Worm (Caenorhabditis elegans) whole organism, L3 larva: Measurements from ENCODE around the gene blos-7.

Experiments used
- aly-2 ChIP-seq: fragments of 150-350 bp; optimal IDR thresholded peaks from 2 replicates; lab custom pipeline; 2014; ENCODE audit warnings: missing biosample characterization, missing genetic modification characterization
- ceh-82 ChIP-seq: fragments of 150-350 bp; optimal IDR thresholded peaks from 2 replicates; lab custom pipeline; 2014; ENCODE audit warnings: missing biosample characterization, missing genetic modification characterization
- elt-3 ChIP-seq, 3 experiments: fragments of 150-350 bp in 1 of 3; sonication (generic microtip) in 2 of 3; optimal IDR thresholded peaks; 2 replicates in 2 of 3; 4 replicates in 1 of 3; lab custom pipeline; 2014 to 2017; ENCODE audit warnings: missing biosample characterization in 3 of 3, missing genetic modification characterization in 3 of 3
- fkh-10 ChIP-seq: sonication (generic microtip); optimal IDR thresholded peaks from 2 replicates; lab custom pipeline; 2017; ENCODE audit warnings: missing biosample characterization, missing genetic modification reagents, missing genetic modification characterization
- fkh-2 ChIP-seq: fragments of 150-350 bp; optimal IDR thresholded peaks from 2 replicates; lab custom pipeline; 2014; ENCODE audit warnings: missing biosample characterization, missing genetic modification reagents, missing genetic modification characterization
- nhr-237 ChIP-seq: fragments of 150-350 bp; optimal IDR thresholded peaks from 2 replicates; lab custom pipeline; 2014; ENCODE audit warnings: missing biosample characterization, missing genetic modification characterization
- nhr-25 ChIP-seq: sonication (generic microtip); optimal IDR thresholded peaks from 2 replicates; lab custom pipeline; 2017; ENCODE audit warnings: missing biosample characterization, missing genetic modification characterization
- nhr-77 ChIP-seq: fragments of 150-350 bp; optimal IDR thresholded peaks from 2 replicates; lab custom pipeline; 2014; ENCODE audit warnings: missing biosample characterization, missing genetic modification characterization
- snpc-4 ChIP-seq: fragments of 150-350 bp; optimal IDR thresholded peaks from 2 replicates; lab custom pipeline; 2014; ENCODE audit warnings: missing biosample characterization, missing genetic modification characterization
- unc-62 ChIP-seq: fragments of 150-350 bp; sonication (generic microtip); optimal IDR thresholded peaks from 4 replicates; lab custom pipeline; 2014; ENCODE audit warnings: missing biosample characterization, missing genetic modification reagents, missing genetic modification characterization
- zag-1 ChIP-seq: fragments of 150-350 bp; optimal IDR thresholded peaks from 2 replicates; lab custom pipeline; 2014; ENCODE audit warnings: missing biosample characterization, missing genetic modification characterization

- TF ChIP-seq nhr-237 (tag; lab: Kevin White, UChicago) (no peak), ceh-82 (tag; lab: Kevin White, UChicago) (no peak), fkh-10 (GFP tag; lab: Kevin White, UChicago) (no peak), fkh-2 (tag; lab: Kevin White, UChicago) (no peak), unc-62 (GFP tag; lab: Kevin White, UChicago) (no peak), snpc-4 (no peak), zag-1 (tag; lab: Kevin White, UChicago) (no peak), nhr-77 (tag; lab: Kevin White, UChicago) (no peak), aly-2 (tag; lab: Kevin White, UChicago) (no peak), nhr-25 (no peak), elt-3 (tag; optimal IDR thresholded peaks at IDR 0.05; lab: Kevin White, UChicago) (no peak)
Measured at ce11 chrIV:3578155-3578554, 4.6 kb downstream of the blos-7 start, which contains the start of gene Y37E11B.2.
